Fruit fly (Drosophila melanogaster): ENCODE data around the gene comm.

comm gene

dm6 chr3L:15708158-15708557, 20.1 kb downstream of the comm start:
- TF ChIP-seq CG17801 (GFP tag; optimal IDR thresholded peaks at IDR 0.05; ENCODE audit: partially characterized antibody) = no peak

- TF ChIP-seq CG17801 (GFP tag; optimal IDR thresholded peaks at IDR 0.05; ENCODE audit: partially characterized antibody) = no peak
Measured at dm6 chr3L:15706199-15706598, 22.0 kb downstream of the comm start.

DNA sequence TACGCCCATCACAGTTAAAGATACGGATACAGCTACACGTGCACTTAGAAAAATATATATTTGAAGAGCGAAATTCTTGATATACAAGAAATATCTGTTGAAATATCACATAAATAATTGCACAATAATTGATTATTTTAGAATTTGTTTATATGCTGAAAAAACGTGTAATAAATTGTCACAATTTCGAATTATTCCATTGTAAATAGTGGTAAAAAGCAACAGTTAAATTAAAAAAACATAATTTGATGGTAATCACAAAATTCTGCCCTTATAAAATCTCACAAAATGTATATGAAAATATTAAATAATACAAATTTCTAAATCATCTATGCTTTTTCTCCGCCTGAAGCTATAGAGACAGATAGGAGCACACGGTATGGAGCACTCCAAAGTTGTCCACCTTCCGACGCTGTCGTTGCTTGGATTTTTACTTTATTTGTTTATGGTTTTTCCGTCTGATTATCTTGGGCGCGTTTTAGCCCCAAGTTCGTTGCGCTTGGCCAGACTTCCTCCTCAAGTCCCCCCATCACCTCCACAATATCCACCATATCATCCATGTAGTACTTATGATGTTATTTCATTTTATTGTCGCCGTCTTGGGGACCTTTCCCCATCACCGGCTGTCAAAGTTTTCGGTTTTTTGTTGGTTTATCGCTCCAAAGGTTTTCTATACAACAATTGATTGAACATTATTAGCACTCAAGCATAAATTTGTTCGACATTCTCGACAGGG, 23.8 kb downstream of the comm start:
- TF ChIP-seq CG17801 (GFP tag; optimal IDR thresholded peaks at IDR 0.05; ENCODE audit: partially characterized antibody) = no peak

- TF ChIP-seq CG17801 (GFP tag; optimal IDR thresholded peaks at IDR 0.05; ENCODE audit: partially characterized antibody) = no peak
Measured at dm6 chr3L:15703330-15704119, 24.7 kb downstream of the comm start.

DNA sequence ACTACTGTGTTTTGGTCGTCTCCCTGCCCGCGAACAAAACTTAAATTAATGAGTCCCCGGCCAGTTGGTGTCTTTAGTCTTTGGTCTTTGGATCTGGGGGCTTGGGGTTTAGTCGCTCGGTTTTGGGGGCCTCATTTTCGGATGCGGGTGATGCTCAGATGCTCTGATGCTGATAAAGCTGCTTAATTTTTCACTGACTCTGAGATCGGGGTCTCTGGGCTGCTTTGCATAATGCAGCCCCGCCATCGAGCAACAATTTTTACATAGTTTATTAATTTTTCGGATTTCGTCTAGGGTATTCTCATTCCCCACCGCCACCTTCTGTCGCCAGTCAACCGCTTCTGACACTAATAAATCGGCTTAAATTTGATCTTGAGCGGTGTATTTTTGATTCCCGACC, 26.0 kb downstream of the comm start:
- TF ChIP-seq CG17801 (GFP tag; optimal IDR thresholded peaks at IDR 0.05; ENCODE audit: partially characterized antibody) = no peak

- no peak for TF ChIP-seq CG17801 (GFP tag; optimal IDR thresholded peaks at IDR 0.05; ENCODE audit: partially characterized antibody)
Measured at dm6 chr3L:15700338-15700966, 27.8 kb downstream of the comm start.

dm6 chr3L:15699626-15700337, 28.4 kb downstream of the comm start, which contains the start of gene comm2:
Gene comm2 (minus strand): TSS chr3L:15699850.
- TF ChIP-seq CG17801 (GFP tag; optimal IDR thresholded peaks at IDR 0.05; ENCODE audit: partially characterized antibody) = no peak

dm6 chr3L:15697916-15698315, 30.3 kb downstream of the comm start:
- TF ChIP-seq CG17801 (GFP tag; optimal IDR thresholded peaks at IDR 0.05; ENCODE audit: partially characterized antibody) = no peak

DNA sequence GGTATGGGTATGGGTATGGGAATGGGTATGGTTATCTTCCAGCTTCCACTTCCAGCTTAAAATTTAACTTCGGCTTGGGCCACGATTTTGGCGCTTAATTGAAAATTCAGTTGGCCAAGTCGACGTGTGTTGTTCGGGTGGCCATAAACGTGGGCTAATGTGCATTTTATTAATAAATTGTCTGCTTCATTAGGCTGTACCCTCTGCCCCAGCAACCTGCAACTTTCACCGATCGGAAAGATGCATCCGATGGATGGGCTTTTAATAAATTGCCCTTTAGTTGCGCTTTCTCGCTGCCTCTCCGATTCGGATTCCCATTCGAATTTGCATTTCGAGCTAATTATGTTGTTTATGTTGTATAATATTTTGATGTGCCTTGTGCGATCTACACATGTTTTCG, 33.0 kb downstream of the comm start:
- TF ChIP-seq CG17801 (GFP tag; optimal IDR thresholded peaks at IDR 0.05; ENCODE audit: partially characterized antibody) = no peak

DNA sequence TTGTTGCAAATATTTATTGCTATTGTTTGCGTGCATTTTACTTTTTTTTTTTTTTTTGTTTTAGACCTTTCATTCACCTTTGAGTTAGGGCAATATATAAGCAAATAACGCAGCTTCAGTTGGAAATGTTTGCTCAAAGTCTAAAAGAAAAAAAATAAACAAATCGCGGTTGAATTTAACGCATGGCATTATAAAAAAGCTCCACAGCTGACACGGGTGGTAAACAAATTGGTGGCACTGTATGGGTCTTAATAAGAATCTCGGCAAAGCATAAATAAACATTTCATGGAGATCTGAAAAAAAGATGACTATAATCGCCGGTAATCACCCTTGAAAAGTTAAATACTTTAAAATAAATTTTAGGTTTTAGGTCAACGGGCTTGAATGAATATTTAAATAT, 33.8 kb downstream of the comm start:
- TF ChIP-seq CG17801 (GFP tag; optimal IDR thresholded peaks at IDR 0.05; ENCODE audit: partially characterized antibody) = no peak

DNA sequence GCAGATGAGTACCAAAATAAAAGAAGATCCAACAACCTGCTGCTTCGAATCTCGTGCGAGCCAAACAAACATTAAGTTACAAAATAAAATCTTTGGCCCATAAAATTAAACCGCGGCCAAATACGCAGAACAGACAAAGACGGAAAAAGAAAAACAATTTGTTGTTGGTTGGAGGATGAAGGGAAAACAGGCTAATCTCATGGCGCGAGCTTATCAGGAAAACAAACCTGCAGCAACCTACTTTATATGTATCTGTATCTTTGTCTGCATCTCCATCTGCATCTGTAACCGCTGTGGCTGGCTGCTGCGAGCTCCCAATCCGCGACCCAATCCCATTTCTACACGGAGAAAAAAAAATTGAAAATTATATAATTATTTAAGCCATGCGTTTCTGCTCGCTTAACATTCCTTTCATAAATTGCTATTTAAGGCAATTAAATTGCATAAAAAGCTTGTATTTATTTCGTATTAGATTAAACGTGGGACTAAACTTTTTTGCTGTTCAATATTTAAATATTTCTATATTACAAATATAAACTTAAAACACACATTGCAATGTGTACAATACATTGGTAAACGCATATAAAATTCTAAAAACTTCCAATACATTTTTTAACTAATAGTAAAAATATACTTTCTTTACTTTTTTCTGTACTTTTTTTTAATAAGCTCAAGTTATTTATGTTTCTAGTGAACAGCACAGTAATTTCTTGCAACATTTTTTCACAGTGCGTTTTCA, 35.3 kb downstream of the comm start:
- no peak for TF ChIP-seq CG17801 (GFP tag; optimal IDR thresholded peaks at IDR 0.05; ENCODE audit: partially characterized antibody)

- no peak for TF ChIP-seq CG17801 (GFP tag; optimal IDR thresholded peaks at IDR 0.05; ENCODE audit: partially characterized antibody)
Measured at dm6 chr3L:15692388-15692787, 35.8 kb downstream of the comm start.

dm6 chr3L:15691968-15692367, 36.3 kb downstream of the comm start, which contains the start of gene CG34451:
Gene CG34451 (minus strand): TSS chr3L:15692068.
- TF ChIP-seq CG17801 (GFP tag; optimal IDR thresholded peaks at IDR 0.05; ENCODE audit: partially characterized antibody) = no peak
